Fruit fly (Drosophila melanogaster) whole organism, embryonic: Measurements from ENCODE around the gene CG17744.
A peak's percentile ranks its signal among the peaks of the same experiment; 100 is the strongest.

ENCODE experiments used
- Blimp-1 ChIP-seq: fragments of 200-800 bp; sonication (Bioruptor generic); optimal IDR thresholded peaks from 3 replicates; lab custom pipeline; 2018; ENCODE audit warnings: missing biosample characterization, missing genetic modification characterization, mild to moderate bottlenecking, moderate library complexity, missing genetic modification reagents
- BtbVII ChIP-seq: fragments of 200-800 bp; sonication (Bioruptor generic); optimal IDR thresholded peaks from 3 replicates; lab custom pipeline; 2017; ENCODE audit warnings: missing biosample characterization, mild to moderate bottlenecking, missing genetic modification characterization
- CG10209 ChIP-seq: fragments of 200-800 bp; sonication (Bioruptor generic); optimal IDR thresholded peaks from 3 replicates; lab custom pipeline; 2017; ENCODE audit warnings: missing biosample characterization, mild to moderate bottlenecking, missing genetic modification characterization, missing genetic modification reagents
- CG10979 ChIP-seq: fragments of 200-800 bp; sonication (Bioruptor generic); optimal IDR thresholded peaks from 2 replicates; lab custom pipeline; 2018; ENCODE audit warnings: missing biosample characterization, mild to moderate bottlenecking, missing genetic modification characterization, moderate library complexity
- CG11093 ChIP-seq: fragments of 200-800 bp; sonication (Bioruptor generic); IDR thresholded peaks from 3 replicates; pipeline ENCODE4 v1.3.6; 2022; ENCODE audit warnings: missing biosample characterization, missing genetic modification characterization
- CG11695 ChIP-seq: fragments of 200-800 bp; sonication (Bioruptor generic); IDR thresholded peaks from 3 replicates; pipeline ENCODE4 v1.3.6; 2022; ENCODE audit warnings: missing biosample characterization, missing genetic modification characterization
- CG12659 ChIP-seq: fragments of 200-800 bp; sonication (Bioruptor generic); optimal IDR thresholded peaks from 3 replicates; lab custom pipeline; 2017; ENCODE audit warnings: mild to moderate bottlenecking, missing biosample characterization, missing genetic modification reagents, missing genetic modification characterization
- CG15269 ChIP-seq: fragments of 200-800 bp; sonication (Bioruptor generic); optimal IDR thresholded peaks from 2 replicates; lab custom pipeline; 2018; ENCODE audit warnings: missing biosample characterization, mild to moderate bottlenecking, missing genetic modification characterization, moderate library complexity
- CG17829 ChIP-seq: fragments of 200-800 bp; optimal IDR thresholded peaks from 2 replicates; lab custom pipeline; 2019; ENCODE audit warnings: missing biosample characterization, mild to moderate bottlenecking, missing genetic modification characterization, moderate library complexity
- CG18599 ChIP-seq: fragments of 200-800 bp; sonication (Bioruptor generic); optimal IDR thresholded peaks from 3 replicates; lab custom pipeline; 2017; ENCODE audit warnings: missing biosample characterization, missing genetic modification characterization, mild to moderate bottlenecking, moderate library complexity, missing genetic modification reagents
- CG3163 ChIP-seq: fragments of 200-800 bp; sonication (Bioruptor generic); optimal IDR thresholded peaks from 3 replicates; lab custom pipeline; 2016; ENCODE audit warnings: missing biosample characterization, missing genetic modification characterization
- CG34376 ChIP-seq: fragments of 200-800 bp; sonication (Bioruptor generic); optimal IDR thresholded peaks from 2 replicates; lab custom pipeline; 2018; ENCODE audit warnings: missing biosample characterization, mild to moderate bottlenecking, missing genetic modification characterization
- CG6254 ChIP-seq: fragments of 200-800 bp; sonication (Bioruptor generic); optimal IDR thresholded peaks from 3 replicates; lab custom pipeline; 2017; ENCODE audit warnings: mild to moderate bottlenecking, missing biosample characterization, missing genetic modification reagents, missing genetic modification characterization
- CG7839 ChIP-seq: fragments of 200-800 bp; sonication (Bioruptor generic); optimal IDR thresholded peaks from 3 replicates; lab custom pipeline; 2018; ENCODE audit warnings: missing biosample characterization, mild to moderate bottlenecking, missing genetic modification characterization, moderate library complexity
- CG8359 ChIP-seq: fragments of 200-800 bp; sonication (Bioruptor generic); optimal IDR thresholded peaks from 2 replicates; lab custom pipeline; 2017; ENCODE audit warnings: missing biosample characterization, mild to moderate bottlenecking, missing genetic modification characterization, borderline replicate concordance
- CTCF ChIP-seq: fragments of 200-800 bp; sonication (Bioruptor generic); optimal IDR thresholded peaks from 2 replicates; lab custom pipeline; 2017; ENCODE audit warnings: missing biosample characterization, mild to moderate bottlenecking, missing genetic modification characterization, moderate library complexity
- CoRest ChIP-seq: fragments of 200-800 bp; sonication (Bioruptor generic); optimal IDR thresholded peaks from 3 replicates; lab custom pipeline; 2018; ENCODE audit warnings: missing biosample characterization, mild to moderate bottlenecking, missing genetic modification characterization, moderate library complexity
- Dip2 ChIP-seq: fragments of 200-800 bp; sonication (Bioruptor generic); IDR thresholded peaks from 2 replicates; pipeline ENCODE4 v1.3.6; 2022; ENCODE audit warnings: missing biosample characterization, missing genetic modification characterization
- Dp ChIP-seq: fragments of 200-800 bp; sonication (Bioruptor generic); optimal IDR thresholded peaks from 2 replicates; lab custom pipeline; 2018; ENCODE audit warnings: missing biosample characterization, mild to moderate bottlenecking, missing genetic modification characterization, moderate library complexity
- E2f2 ChIP-seq: fragments of 200-800 bp; sonication (Bioruptor generic); IDR thresholded peaks from 2 replicates; pipeline ENCODE4 v1.3.6; 2022; ENCODE audit warnings: missing biosample characterization, missing genetic modification characterization
- Fer1 ChIP-seq: fragments of 200-800 bp; sonication (Bioruptor generic); optimal IDR thresholded peaks from 2 replicates; lab custom pipeline; 2017; ENCODE audit warnings: missing biosample characterization, mild to moderate bottlenecking, missing genetic modification characterization
- HHEX ChIP-seq: fragments of 200-800 bp; sonication (Bioruptor generic); optimal IDR thresholded peaks from 3 replicates; lab custom pipeline; 2017; ENCODE audit warnings: missing biosample characterization, mild to moderate bottlenecking, missing genetic modification characterization, missing genetic modification reagents
- HLH3B ChIP-seq: fragments of 200-800 bp; sonication (Bioruptor generic); IDR thresholded peaks from 2 replicates; pipeline ENCODE4 v1.3.6; 2022; ENCODE audit warnings: missing biosample characterization, missing genetic modification characterization
- Hr51 ChIP-seq, 2 experiments: fragments of 200-800 bp; sonication (Bioruptor generic); optimal IDR thresholded peaks; 2 replicates in 1 of 2; 3 replicates in 1 of 2; lab custom pipeline; 2016 to 2018; ENCODE audit warnings: missing biosample characterization in 2 of 2, missing genetic modification characterization in 2 of 2, mild to moderate bottlenecking in 1 of 2, moderate library complexity in 1 of 2
- Lpt ChIP-seq: fragments of >200 bp; optimal IDR thresholded peaks from 2 replicates; lab custom pipeline; 2018; ENCODE audit warnings: missing biosample characterization, missing genetic modification characterization
- Meics ChIP-seq: fragments of 200-800 bp; sonication (Bioruptor generic); optimal IDR thresholded peaks from 2 replicates; lab custom pipeline; 2017; ENCODE audit warnings: missing biosample characterization, mild to moderate bottlenecking, missing genetic modification characterization
- Oli ChIP-seq: fragments of 200-800 bp; sonication (Bioruptor generic); optimal IDR thresholded peaks from 2 replicates; lab custom pipeline; 2018; ENCODE audit warnings: missing biosample characterization, mild to moderate bottlenecking, missing genetic modification characterization, moderate library complexity
- Opbp ChIP-seq: fragments of 200-800 bp; sonication (Bioruptor generic); IDR thresholded peaks from 3 replicates; pipeline ENCODE4 v1.3.6; 2022; ENCODE audit warnings: missing biosample characterization, missing genetic modification characterization; ENCODE audit not compliant: partially characterized antibody
- PHDP ChIP-seq: fragments of 200-800 bp; sonication (Bioruptor generic); optimal IDR thresholded peaks from 3 replicates; lab custom pipeline; 2018; ENCODE audit warnings: missing biosample characterization, mild to moderate bottlenecking, missing genetic modification characterization, moderate library complexity
- Rfx ChIP-seq: fragments of 200-800 bp; sonication (Bioruptor generic); IDR thresholded peaks from 2 replicates; pipeline ENCODE4 v1.3.6; 2022; ENCODE audit warnings: missing biosample characterization, missing genetic modification characterization
- Spps ChIP-seq: fragments of 200-800 bp; sonication (Bioruptor generic); optimal IDR thresholded peaks from 2 replicates; lab custom pipeline; 2018; ENCODE audit warnings: missing biosample characterization, mild to moderate bottlenecking, missing genetic modification characterization
- Xbp1 ChIP-seq: fragments of 200-800 bp; sonication (Bioruptor generic); optimal IDR thresholded peaks from 3 replicates; lab custom pipeline; 2016; ENCODE audit warnings: missing biosample characterization, mild to moderate bottlenecking, missing genetic modification characterization
- caup ChIP-seq: fragments of 200-800 bp; sonication (Bioruptor generic); optimal IDR thresholded peaks from 3 replicates; lab custom pipeline; 2017; ENCODE audit warnings: missing biosample characterization, mild to moderate bottlenecking, missing genetic modification characterization, moderate library complexity; ENCODE audit not compliant: severe bottlenecking
- dmrt99B ChIP-seq: fragments of 200-800 bp; sonication (Bioruptor generic); optimal IDR thresholded peaks from 2 replicates; lab custom pipeline; 2018; ENCODE audit warnings: missing biosample characterization, mild to moderate bottlenecking, missing genetic modification characterization, moderate library complexity
- dysf ChIP-seq: fragments of 200-800 bp; sonication (Bioruptor generic); IDR thresholded peaks from 3 replicates; pipeline ENCODE4 v1.3.6; 2022; ENCODE audit warnings: missing biosample characterization, missing genetic modification characterization
- emc ChIP-seq: fragments of 200-800 bp; sonication (Bioruptor generic); optimal IDR thresholded peaks from 2 replicates; lab custom pipeline; 2016; ENCODE audit warnings: missing biosample characterization, missing genetic modification characterization
- gem ChIP-seq: fragments of 200-800 bp; sonication (Bioruptor generic); optimal IDR thresholded peaks from 2 replicates; lab custom pipeline; 2019; ENCODE audit warnings: missing biosample characterization, mild to moderate bottlenecking, missing genetic modification characterization, moderate library complexity
- grau ChIP-seq: fragments of 200-800 bp; optimal IDR thresholded peaks from 3 replicates; lab custom pipeline; 2019; ENCODE audit warnings: missing biosample characterization, mild to moderate bottlenecking, missing genetic modification characterization, moderate library complexity
- jumu ChIP-seq: fragments of 200-800 bp; sonication (Bioruptor generic); optimal IDR thresholded peaks from 3 replicates; lab custom pipeline; 2016; ENCODE audit warnings: missing biosample characterization, missing genetic modification characterization
- lov ChIP-seq, 2 experiments: fragments of 200-800 bp in 1 of 2; fragments of >200 bp in 1 of 2; sonication (Bioruptor generic) in 1 of 2; IDR thresholded peaks in 1 of 2; optimal IDR thresholded peaks in 1 of 2; 2 replicates in 1 of 2; 3 replicates in 1 of 2; pipeline versions ENCODE4 v1.3.6 to Lab custom; 2017 to 2022; ENCODE audit warnings: missing biosample characterization in 1 of 2, missing genetic modification characterization in 1 of 2
- nmo ChIP-seq: fragments of 200-800 bp; sonication (Bioruptor generic); optimal IDR thresholded peaks from 2 replicates; lab custom pipeline; 2018; ENCODE audit warnings: missing biosample characterization, mild to moderate bottlenecking, missing genetic modification characterization, moderate library complexity
- phol ChIP-seq: fragments of 200-800 bp; sonication (Bioruptor generic); optimal IDR thresholded peaks from 3 replicates; lab custom pipeline; 2018; ENCODE audit warnings: missing biosample characterization, mild to moderate bottlenecking, missing genetic modification characterization, moderate library complexity
- pita ChIP-seq: fragments of 200-800 bp; sonication (Bioruptor generic); optimal IDR thresholded peaks from 2 replicates; lab custom pipeline; 2017; ENCODE audit warnings: missing biosample characterization, mild to moderate bottlenecking, missing genetic modification characterization
- psq ChIP-seq: fragments of 200-800 bp; sonication (Bioruptor generic); optimal IDR thresholded peaks from 2 replicates; lab custom pipeline; 2017; ENCODE audit warnings: missing biosample characterization, missing genetic modification characterization
- tup ChIP-seq: fragments of 200-800 bp; sonication (Bioruptor generic); optimal IDR thresholded peaks from 2 replicates; lab custom pipeline; 2016; ENCODE audit warnings: missing biosample characterization, mild to moderate bottlenecking, missing genetic modification characterization, moderate library complexity
- zfh2 ChIP-seq: fragments of 200-800 bp; sonication (Bioruptor generic); optimal IDR thresholded peaks from 2 replicates; lab custom pipeline; 2016; ENCODE audit warnings: missing biosample characterization, missing genetic modification characterization

The CG17744 gene

dm6 chr3L:6996907-6997306, 29.7 kb downstream of the CG17744 start (continued):
- TF ChIP-seq Fer1 (GFP tag; lab: Kevin White, UChicago) (peak; percentile 14), Xbp1 (GFP tag; lab: Kevin White, UChicago) (no peak), Opbp (GFP tag; lab: Robert Waterston, UW) (no peak), nmo (GFP tag; lab: Kevin White, UChicago) (peak; percentile 20), BtbVII (GFP tag; lab: Kevin White, UChicago) (no peak), PHDP (tag; lab: Kevin White, UChicago) (peak; percentile 27), HLH3B (GFP tag; lab: Robert Waterston, UW) (0 out of 2 replicates have a peak, but pooled peaks have one; percentile 29), lov (optimal IDR thresholded peaks at IDR 0.05; lab: Kevin White, UChicago) (no peak), lov (GFP tag; IDR thresholded peaks at IDR 0.05; lab: Robert Waterston, UW) (no peak), CG34376 (no peak), CG3163 (no peak), Lpt (GFP tag; lab: Kevin White, UChicago) (no peak), tup (GFP tag; lab: Kevin White, UChicago) (no peak), CG18599 (no peak), Spps (tag; lab: Kevin White, UChicago) (no peak), CG17829 (tag; lab: Kevin White, UChicago) (no peak), CoRest (tag; lab: Kevin White, UChicago) (peak; percentile 43), grau (peak; percentile 24), Oli (tag; lab: Kevin White, UChicago) (peak; percentile 34), Rfx (GFP tag; lab: Robert Waterston, UW) (0 out of 2 replicates have a peak, but pooled peaks have one; percentile 10), dysf (GFP tag; lab: Robert Waterston, UW) (peak; percentile 45; the same call in 2 of the 3 replicates), jumu (GFP tag; lab: Kevin White, UChicago) (no peak), CG11093 (GFP tag; lab: Robert Waterston, UW) (0 out of 3 replicates have a peak, but pooled peaks have one; percentile 35), CG12659 (peak; percentile 16), CG11695 (GFP tag; lab: Robert Waterston, UW) (peak; percentile 44; the same call in 1 of the 3 replicates), dmrt99B (tag; lab: Kevin White, UChicago) (peak; percentile 52), Hr51 (GFP tag; optimal IDR thresholded peaks at IDR 0.05; lab: Kevin White, UChicago) (peak in 1 of 2 experiments; percentile 51), psq (GFP tag; lab: Kevin White, UChicago) (no peak), CG10979 (tag; lab: Kevin White, UChicago) (peak; percentile 4), CG7839 (tag; lab: Kevin White, UChicago) (peak; percentile 25), CG15269 (tag; lab: Kevin White, UChicago) (peak; percentile 26), caup (GFP tag; lab: Kevin White, UChicago) (no peak), Blimp-1 (peak; percentile 3), gem (tag; lab: Kevin White, UChicago) (peak; percentile 41), CG8359 (no peak), phol (tag; lab: Kevin White, UChicago) (peak; percentile 41), Meics (GFP tag; lab: Kevin White, UChicago) (peak; percentile 35), CG10209 (GFP tag; lab: Kevin White, UChicago) (peak; percentile 7)
- TF ChIP-seq, all 482 proteins: peak for 50

dm6 chr3L:6995364-6995749, 31.2 kb downstream of the CG17744 start:
- TF ChIP-seq CTCF (GFP tag; lab: Kevin White, UChicago) (peak; percentile 91), PHDP (tag; lab: Kevin White, UChicago) (no peak), pita (GFP tag; lab: Kevin White, UChicago) (peak; percentile 34), Dip2 (GFP tag; lab: Robert Waterston, UW) (peak; percentile 81), E2f2 (GFP tag; lab: Robert Waterston, UW) (peak; percentile 35; the same call in 1 of the 2 replicates), Dp (GFP tag; lab: Kevin White, UChicago) (peak; percentile 46), zfh2 (GFP tag; lab: Kevin White, UChicago) (no peak), CG6254 (GFP tag; lab: Kevin White, UChicago) (no peak), HHEX (GFP tag; lab: Kevin White, UChicago) (no peak), emc (GFP tag; lab: Kevin White, UChicago) (no peak)
